Worm (Caenorhabditis elegans) whole organism, early embryonic: ENCODE data around the gene Y43F8B.23.

ENCODE experiments used
- ama-1 ChIP-seq: fragments of 150-350 bp; optimal IDR thresholded peaks from 2 replicates; lab custom pipeline; 2014
- ceh-13 ChIP-seq: fragments of 200-800 bp; sonication (Bioruptor generic); optimal IDR thresholded peaks from 2 replicates; lab custom pipeline; 2018; ENCODE audit warnings: mild to moderate bottlenecking, missing genetic modification characterization, missing compliant biosample characterization
- tbx-11 ChIP-seq: fragments of 200-800 bp; sonication (Bioruptor generic); IDR thresholded peaks from 2 replicates; pipeline ENCODE4 v1.3.6; 2022; ENCODE audit warnings: missing genetic modification characterization, missing compliant biosample characterization

DNA sequence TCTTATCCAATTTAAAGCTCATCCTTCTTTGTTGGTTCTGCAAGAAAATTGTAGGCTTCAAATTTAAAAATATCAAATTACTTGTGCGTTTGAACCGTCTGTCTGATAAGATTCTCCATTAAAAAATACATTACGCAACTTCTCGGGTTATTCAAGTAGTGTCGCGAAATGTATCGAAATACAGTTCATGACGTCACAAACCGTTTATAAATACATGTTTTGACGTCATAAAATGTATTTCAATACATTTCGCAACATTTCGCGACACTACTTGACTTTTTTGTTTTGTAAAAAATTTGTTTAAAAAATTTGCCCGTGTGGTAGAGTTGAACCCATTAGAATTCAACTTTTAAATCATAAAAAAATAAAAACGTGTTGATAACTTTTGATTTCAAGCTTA, 23.8 kb downstream of the Y43F8B.23 start:
- TF ChIP-seq tbx-11 = no peak
- no peak for TF ChIP-seq ceh-13 (GFP tag; lab: Kevin White, UChicago)
- no peak for TF ChIP-seq ama-1 (lab: Kevin White, UChicago)
